Worm (Caenorhabditis elegans) whole organism, young adult: ENCODE measurements around the gene skr-14.

ENCODE experiments used
- B0261.1 ChIP-seq: sonication (generic microtip); optimal IDR thresholded peaks from 2 replicates; lab custom pipeline; 2016; ENCODE audit warnings: mild to moderate bottlenecking, missing genetic modification characterization, moderate library complexity, missing compliant biosample characterization
- C06A6.2 ChIP-seq: fragments of 200-800 bp; sonication (Bioruptor generic); conservative IDR thresholded peaks from 2 replicates; pipeline ENCODE4 v1.3.6; 2022; ENCODE audit warnings: missing genetic modification characterization, missing compliant biosample characterization
- F57C9.4 ChIP-seq: sonication (generic microtip); optimal IDR thresholded peaks from 2 replicates; lab custom pipeline; 2017; ENCODE audit warnings: mild to moderate bottlenecking, missing genetic modification characterization, missing compliant biosample characterization
- T07F8.4 ChIP-seq: sonication (generic microtip); optimal IDR thresholded peaks from 2 replicates; lab custom pipeline; 2016; ENCODE audit warnings: mild to moderate bottlenecking, missing genetic modification characterization, moderate library complexity, missing compliant biosample characterization
- T26A5.8 ChIP-seq: sonication (generic microtip); optimal IDR thresholded peaks from 2 replicates; lab custom pipeline; 2016; ENCODE audit warnings: missing genetic modification characterization, missing compliant biosample characterization
- dpl-1 ChIP-seq: fragments of 150-350 bp; optimal IDR thresholded peaks from 2 replicates; lab custom pipeline; 2014; ENCODE audit warnings: missing biosample characterization, missing genetic modification reagents, missing genetic modification characterization
- somi-1 ChIP-seq: fragments of 200-800 bp; sonication (Bioruptor generic); optimal IDR thresholded peaks from 2 replicates; lab custom pipeline; 2018; ENCODE audit warnings: mild to moderate bottlenecking, missing genetic modification characterization, missing compliant biosample characterization
- tlf-1 ChIP-seq: fragments of 200-800 bp; sonication (Bioruptor generic); optimal IDR thresholded peaks from 2 replicates; lab custom pipeline; 2018; ENCODE audit warnings: mild to moderate bottlenecking, missing genetic modification characterization, missing compliant biosample characterization
- xnd-1 ChIP-seq: sonication (generic microtip); optimal IDR thresholded peaks from 2 replicates; lab custom pipeline; 2016; ENCODE audit warnings: missing genotype, missing genetic modification reagents, missing genetic modification characterization, missing compliant biosample characterization

- TF ChIP-seq B0261.1 (tag; lab: Kevin White, UChicago) (no peak), T07F8.4 (tag; lab: Kevin White, UChicago) (no peak), T26A5.8 (tag; lab: Kevin White, UChicago) (no peak), C06A6.2 (no peak), tlf-1 (GFP tag; lab: Kevin White, UChicago) (no peak), dpl-1 (GFP tag; lab: Kevin White, UChicago) (no peak), F57C9.4 (tag; lab: Kevin White, UChicago) (no peak), somi-1 (GFP tag; lab: Kevin White, UChicago) (no peak), xnd-1 (tag; lab: Kevin White, UChicago) (no peak)
Measured at ce11 chrV:4437215-4437614, 15.8 kb upstream of the skr-14 start.
